Worm (Caenorhabditis elegans): Measurements from ENCODE around the gene mxl-1.

ce11 chrV:11204452-11204851 is 40.2 kb upstream of the mxl-1 start:
- no peak for TF ChIP-seq W03F9.2 (tag; optimal IDR thresholded peaks at IDR 0.05)
- TF ChIP-seq him-1 (tag; optimal IDR thresholded peaks at IDR 0.05), result no peak
